Worm (Caenorhabditis elegans): Measurements from ENCODE around the gene F48E8.4.

The F48E8.4 gene

ce11 chrIII:5487087-5487603, 33.8 kb downstream of the F48E8.4 start, which contains the start of gene osg-1:
osg-1 (plus strand) TSS chrIII:5487553.
- TF ChIP-seq zip-8 (tag; optimal IDR thresholded peaks at IDR 0.05) (peak; percentile 98), ces-1 (GFP tag; optimal IDR thresholded peaks at IDR 0.05) (no peak), nhr-76 (tag; optimal IDR thresholded peaks at IDR 0.05) (no peak), mls-2 (tag; optimal IDR thresholded peaks at IDR 0.05) (no peak), unc-120 (tag; optimal IDR thresholded peaks at IDR 0.05; ENCODE audit: poor library complexity, severe bottlenecking) (no peak)

ce11 chrIII:5495168-5495567, 41.8 kb downstream of the F48E8.4 start, which contains the start of gene R02F2.8:
R02F2.8 (minus strand) TSS chrIII:5495268.
- TF ChIP-seq tbx-8 (GFP tag; optimal IDR thresholded peaks at IDR 0.05) (no peak), zip-8 (tag; optimal IDR thresholded peaks at IDR 0.05) (peak; percentile 49), unc-62 (GFP tag; optimal IDR thresholded peaks at IDR 0.05) (no peak)

- TF ChIP-seq ceh-83 (GFP tag; optimal IDR thresholded peaks at IDR 0.05) (no peak), ces-1 (GFP tag; optimal IDR thresholded peaks at IDR 0.05) (peak; percentile 76), pha-4 (tag; optimal IDR thresholded peaks at IDR 0.05) (no peak), snpc-4 (tag; optimal IDR thresholded peaks at IDR 0.05) (no peak), nhr-76 (tag; optimal IDR thresholded peaks at IDR 0.05) (no peak), zip-8 (tag; optimal IDR thresholded peaks at IDR 0.05) (no peak), M03D4.4 (tag; optimal IDR thresholded peaks at IDR 0.05) (no peak), lsy-2 (tag; optimal IDR thresholded peaks at IDR 0.05) (peak; percentile 70), cnd-1 (tag; optimal IDR thresholded peaks at IDR 0.05) (no peak), elt-3 (tag; optimal IDR thresholded peaks at IDR 0.05) (no peak), nhr-12 (tag; optimal IDR thresholded peaks at IDR 0.05) (no peak), ham-2 (GFP tag; optimal IDR thresholded peaks at IDR 0.05) (no peak), blmp-1 (tag; optimal IDR thresholded peaks at IDR 0.05) (no peak), elt-1 (tag; optimal IDR thresholded peaks at IDR 0.05; ENCODE audit: borderline replicate concordance, insufficient read depth) (no peak), nhr-2 (tag; optimal IDR thresholded peaks at IDR 0.05) (no peak), ceh-39 (tag; optimal IDR thresholded peaks at IDR 0.05) (peak; percentile 51), mep-1 (tag; optimal IDR thresholded peaks at IDR 0.05) (peak; percentile 21)
Measured at ce11 chrIII:5498973-5499372, 45.6 kb downstream of the F48E8.4 start, which contains the start of gene R02F2.9. R02F2.9 (plus strand) TSS chrIII:5499190.

ce11 chrIII:5499942-5500341, 46.6 kb downstream of the F48E8.4 start:
- TF ChIP-seq ces-1 (GFP tag; optimal IDR thresholded peaks at IDR 0.05) (peak; percentile 12), ceh-39 (tag; optimal IDR thresholded peaks at IDR 0.05) (peak; percentile 58), nhr-237 (tag; optimal IDR thresholded peaks at IDR 0.05) (no peak)

- TF ChIP-seq mep-1 (tag; optimal IDR thresholded peaks at IDR 0.05) (no peak), zip-8 (tag; optimal IDR thresholded peaks at IDR 0.05) (no peak), ces-1 (GFP tag; optimal IDR thresholded peaks at IDR 0.05) (no peak), tbx-8 (GFP tag; optimal IDR thresholded peaks at IDR 0.05) (no peak), nhr-12 (tag; optimal IDR thresholded peaks at IDR 0.05) (no peak), nhr-28 (tag; optimal IDR thresholded peaks at IDR 0.05) (no peak), drap-1 (GFP tag; optimal IDR thresholded peaks at IDR 0.05) (no peak), flh-1 (GFP tag; optimal IDR thresholded peaks at IDR 0.05) (no peak), elt-1 (tag; optimal IDR thresholded peaks at IDR 0.05; ENCODE audit: borderline replicate concordance, insufficient read depth) (no peak), sem-2 (GFP tag; optimal IDR thresholded peaks at IDR 0.05) (no peak), sptf-1 (tag; optimal IDR thresholded peaks at IDR 0.05) (no peak)
Measured at ce11 chrIII:5500732-5501131, 47.3 kb downstream of the F48E8.4 start.

- TF ChIP-seq nhr-76 (tag; optimal IDR thresholded peaks at IDR 0.05) (no peak), tbx-8 (GFP tag; optimal IDR thresholded peaks at IDR 0.05) (no peak), ceh-43 (GFP tag; optimal IDR thresholded peaks at IDR 0.05) (no peak), cnd-1 (tag; optimal IDR thresholded peaks at IDR 0.05) (peak; percentile 87), ces-1 (GFP tag; optimal IDR thresholded peaks at IDR 0.05) (peak; percentile 84), nhr-28 (tag; optimal IDR thresholded peaks at IDR 0.05) (no peak), unc-120 (tag; optimal IDR thresholded peaks at IDR 0.05; ENCODE audit: poor library complexity, severe bottlenecking) (no peak), elt-1 (tag; optimal IDR thresholded peaks at IDR 0.05; ENCODE audit: borderline replicate concordance, insufficient read depth) (no peak), nhr-2 (tag; optimal IDR thresholded peaks at IDR 0.05) (peak; percentile 39), lin-32 (GFP tag; optimal IDR thresholded peaks at IDR 0.05) (peak; percentile 71), snpc-4 (tag; optimal IDR thresholded peaks at IDR 0.05) (no peak), flh-1 (GFP tag; optimal IDR thresholded peaks at IDR 0.05) (no peak), lsy-2 (tag; optimal IDR thresholded peaks at IDR 0.05) (no peak), elt-3 (tag; optimal IDR thresholded peaks at IDR 0.05) (no peak), pha-4 (tag; optimal IDR thresholded peaks at IDR 0.05) (no peak), blmp-1 (tag; optimal IDR thresholded peaks at IDR 0.05) (no peak), mls-2 (tag; optimal IDR thresholded peaks at IDR 0.05) (no peak), lin-13 (tag; optimal IDR thresholded peaks at IDR 0.05) (no peak)
Measured at ce11 chrIII:5501358-5502287, 48.2 kb downstream of the F48E8.4 start, which contains the start of gene R02F2.1. R02F2.1 (plus strand) TSS chrIII:5501885.
